Fruit fly (Drosophila melanogaster): ENCODE data around the gene CG1368.

CG1368 gene

DNA sequence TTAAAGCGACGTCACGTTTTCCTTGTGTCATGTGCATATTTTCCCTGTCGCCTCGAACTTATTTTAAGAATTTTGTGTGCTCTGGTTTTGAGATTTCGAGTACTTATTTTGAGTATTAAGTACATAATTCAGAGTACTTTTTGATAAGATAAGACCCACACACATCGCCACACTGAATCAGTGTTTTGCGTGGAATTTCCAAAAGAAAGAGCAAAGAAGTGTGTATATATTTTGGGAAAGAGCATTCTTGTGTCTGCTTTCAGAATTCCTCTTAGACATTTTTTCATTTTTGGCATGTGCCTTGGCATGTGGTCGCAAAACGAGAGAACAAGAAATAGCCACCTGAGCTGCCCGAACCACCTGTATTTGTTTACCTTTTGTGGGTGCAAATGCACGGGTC is 41.3 kb downstream of the CG1368 start:
- TF ChIP-seq Rel (GFP tag; optimal IDR thresholded peaks at IDR 0.05) (no peak), Rel (tag; optimal IDR thresholded peaks at IDR 0.05) (peak; percentile 36), OdsH (GFP tag; optimal IDR thresholded peaks at IDR 0.05) (peak; percentile 0), fru (GFP tag; optimal IDR thresholded peaks at IDR 0.05) (peak; percentile 9), ey (GFP tag; optimal IDR thresholded peaks at IDR 0.05) (no peak), Dif (GFP tag; optimal IDR thresholded peaks at IDR 0.05; ENCODE audit: partially characterized antibody) (no peak), HLH106 (tag; optimal IDR thresholded peaks at IDR 0.05) (peak; percentile 44), psq (GFP tag; optimal IDR thresholded peaks at IDR 0.05) (peak; percentile 7), br (GFP tag; optimal IDR thresholded peaks at IDR 0.05) (no peak), h (GFP tag; optimal IDR thresholded peaks at IDR 0.05) (peak; percentile 8), Sp1 (GFP tag; optimal IDR thresholded peaks at IDR 0.05) (peak; percentile 2)

DNA sequence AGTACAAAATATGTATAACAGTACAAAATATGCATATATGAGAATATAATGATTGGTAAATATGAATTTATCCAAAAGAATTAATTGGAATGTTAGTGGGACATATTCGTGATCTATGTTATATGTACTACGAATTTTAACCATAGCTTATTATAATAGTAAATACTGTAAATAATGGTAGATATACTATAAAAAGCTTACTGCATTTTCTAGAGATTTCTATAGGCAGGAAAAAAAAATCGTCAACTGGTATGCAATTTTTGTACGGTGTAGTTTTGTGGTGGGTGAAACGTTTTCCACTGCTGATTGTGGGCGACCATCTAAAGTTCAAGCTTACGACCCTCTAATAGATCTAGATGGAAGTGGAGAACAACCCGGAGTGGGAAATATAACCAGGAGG is 42.3 kb downstream of the CG1368 start:
- no peak for TF ChIP-seq Rel (GFP tag; optimal IDR thresholded peaks at IDR 0.05)
- TF ChIP-seq Rel (tag; optimal IDR thresholded peaks at IDR 0.05) = no peak
- TF ChIP-seq br (GFP tag; optimal IDR thresholded peaks at IDR 0.05) = no peak
- no peak for TF ChIP-seq usp (GFP tag; optimal IDR thresholded peaks at IDR 0.05)

DNA sequence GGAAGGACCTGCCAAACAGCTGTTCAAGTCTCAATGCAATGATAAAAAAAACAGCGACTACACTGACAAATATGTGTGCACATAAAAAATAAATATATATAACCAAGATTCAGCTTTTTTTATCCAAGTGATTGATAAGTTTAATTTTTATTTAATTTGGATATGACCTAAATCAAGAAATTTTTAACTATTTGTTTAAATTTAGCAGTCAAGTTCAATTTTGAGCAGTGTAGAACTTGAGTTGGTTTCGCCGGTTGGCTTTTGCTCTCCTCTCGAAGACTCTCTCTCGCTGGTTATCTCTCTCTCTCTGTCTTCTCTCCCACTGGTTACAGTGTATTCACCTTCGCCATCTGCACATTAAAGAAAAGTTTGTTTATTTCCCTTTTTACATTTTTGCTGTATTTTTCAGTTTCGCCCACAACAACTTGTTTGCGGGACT is 43.5 kb downstream of the CG1368 start:
- TF ChIP-seq CrebA (GFP tag; optimal IDR thresholded peaks at IDR 0.05; ENCODE audit: borderline replicate concordance) (peak; percentile 92), foxo (GFP tag; optimal IDR thresholded peaks at IDR 0.05) (peak; percentile 32 to 98), lola (GFP tag; optimal IDR thresholded peaks at IDR 0.05) (no peak), fru (GFP tag; optimal IDR thresholded peaks at IDR 0.05) (peak; percentile 97), CG9705 (GFP tag; optimal IDR thresholded peaks at IDR 0.05) (peak; percentile 92), Abd-B (GFP tag; optimal IDR thresholded peaks at IDR 0.05) (no peak), CG32264 (GFP tag; optimal IDR thresholded peaks at IDR 0.05) (peak; percentile 79), sage (GFP tag; optimal IDR thresholded peaks at IDR 0.05) (peak; percentile 95), Hr83 (GFP tag; optimal IDR thresholded peaks at IDR 0.05; ENCODE audit: poor library complexity, severe bottlenecking) (no peak), Jra (GFP tag; optimal IDR thresholded peaks at IDR 0.05) (peak; percentile 89), Mio (GFP tag; optimal IDR thresholded peaks at IDR 0.05) (no peak), h (GFP tag; optimal IDR thresholded peaks at IDR 0.05) (peak; percentile 98), jim (GFP tag; optimal IDR thresholded peaks at IDR 0.05) (no peak), Hnf4 (GFP tag; optimal IDR thresholded peaks at IDR 0.05) (peak; percentile 95), ey (GFP tag; optimal IDR thresholded peaks at IDR 0.05) (peak; percentile 93), dsf (GFP tag; optimal IDR thresholded peaks at IDR 0.05; ENCODE audit: borderline replicate concordance) (peak; percentile 70), Vsx2 (GFP tag; optimal IDR thresholded peaks at IDR 0.05; ENCODE audit: partially characterized antibody) (no peak), psq (GFP tag; optimal IDR thresholded peaks at IDR 0.05) (peak; percentile 94), HLH106 (tag; optimal IDR thresholded peaks at IDR 0.05) (peak; percentile 98), Sp1 (GFP tag; optimal IDR thresholded peaks at IDR 0.05) (peak; percentile 98), woc (GFP tag; optimal IDR thresholded peaks at IDR 0.05) (peak; percentile 90), br (GFP tag; optimal IDR thresholded peaks at IDR 0.05) (peak; percentile 94), OdsH (GFP tag; optimal IDR thresholded peaks at IDR 0.05) (peak; percentile 97), GATAd (GFP tag; optimal IDR thresholded peaks at IDR 0.05) (peak; percentile 54), Rel (GFP tag; optimal IDR thresholded peaks at IDR 0.05) (peak; percentile 75), Rel (tag; optimal IDR thresholded peaks at IDR 0.05) (peak; percentile 84), pan (optimal IDR thresholded peaks at IDR 0.05) (no peak), usp (GFP tag; optimal IDR thresholded peaks at IDR 0.05) (no peak), brk (GFP tag; optimal IDR thresholded peaks at IDR 0.05) (peak; percentile 92), dl (GFP tag; optimal IDR thresholded peaks at IDR 0.05; ENCODE audit: insufficient read depth in 1 of 2, partially characterized antibody in 2 of 2) (no peak), N (GFP tag; optimal IDR thresholded peaks at IDR 0.05) (no peak), dmrt93B (GFP tag; optimal IDR thresholded peaks at IDR 0.05) (peak; percentile 93), sv (GFP tag; optimal IDR thresholded peaks at IDR 0.05) (peak; percentile 79), Dfd (GFP tag; optimal IDR thresholded peaks at IDR 0.05) (peak; percentile 94), Hr78 (GFP tag; optimal IDR thresholded peaks at IDR 0.05) (no peak), Dif (GFP tag; optimal IDR thresholded peaks at IDR 0.05; ENCODE audit: partially characterized antibody) (peak; percentile 50), tai (GFP tag; optimal IDR thresholded peaks at IDR 0.05) (no peak), Myc (optimal IDR thresholded peaks at IDR 0.05) (no peak), rgr (GFP tag; optimal IDR thresholded peaks at IDR 0.05) (peak; percentile 97)

All from whole organism, wandering third instar larva.